Worm (Caenorhabditis elegans) whole organism, young adult: ENCODE data around the gene dsl-3.

ENCODE experiments used
- B0019.2 ChIP-seq: fragments of 200-800 bp; sonication (Bioruptor generic); conservative IDR thresholded peaks from 2 replicates; pipeline ENCODE4 v1.3.6; 2022; ENCODE audit warnings: missing genetic modification reagents, missing genetic modification characterization, missing compliant biosample characterization
- B0336.3 ChIP-seq: fragments of 200-800 bp; sonication (Bioruptor generic); IDR thresholded peaks from 2 replicates; pipeline ENCODE4 v1.3.6; 2022; ENCODE audit warnings: missing genetic modification characterization, missing compliant biosample characterization
- C06A6.2 ChIP-seq: fragments of 200-800 bp; sonication (Bioruptor generic); conservative IDR thresholded peaks from 2 replicates; pipeline ENCODE4 v1.3.6; 2022; ENCODE audit warnings: missing genetic modification characterization, missing compliant biosample characterization
- D2030.7 ChIP-seq: fragments of 200-800 bp; sonication (Bioruptor generic); IDR thresholded peaks from 2 replicates; pipeline ENCODE4 v1.3.6; 2022; ENCODE audit warnings: missing genetic modification reagents, missing genetic modification characterization, missing compliant biosample characterization
- F23B12.7 ChIP-seq: sonication (generic microtip); optimal IDR thresholded peaks from 2 replicates; lab custom pipeline; 2017; ENCODE audit warnings: missing genetic modification characterization, mild to moderate bottlenecking, missing compliant biosample characterization, antibody characterized with exemption, moderate library complexity; ENCODE audit not compliant: insufficient read depth
- F39B2.1 ChIP-seq: fragments of 200-800 bp; sonication (Bioruptor generic); IDR thresholded peaks from 2 replicates; pipeline ENCODE4 v1.3.6; 2022; ENCODE audit warnings: missing genetic modification reagents, missing genetic modification characterization, missing compliant biosample characterization
- F49E8.2 ChIP-seq: sonication (generic microtip); optimal IDR thresholded peaks from 3 replicates; lab custom pipeline; 2017; ENCODE audit warnings: missing genetic modification characterization, mild to moderate bottlenecking, missing compliant biosample characterization, antibody characterized with exemption, moderate library complexity; ENCODE audit not compliant: insufficient read depth
- K12H6.12 ChIP-seq: fragments of 200-800 bp; sonication (Bioruptor generic); optimal IDR thresholded peaks from 2 replicates; lab custom pipeline; 2018; ENCODE audit warnings: mild to moderate bottlenecking, missing genetic modification characterization, missing compliant biosample characterization
- Y79H2A.3 ChIP-seq: fragments of 200-800 bp; sonication (Bioruptor generic); conservative IDR thresholded peaks from 2 replicates; pipeline ENCODE4 v1.3.6; 2022; ENCODE audit warnings: missing genetic modification reagents, missing genetic modification characterization, missing compliant biosample characterization
- aptf-2 ChIP-seq: fragments of 200-800 bp; sonication (Bioruptor generic); conservative IDR thresholded peaks from 2 replicates; pipeline ENCODE4 v1.3.6; 2022; ENCODE audit warnings: missing genetic modification reagents, missing genetic modification characterization, missing compliant biosample characterization
- atf-7 ChIP-seq: sonication (generic microtip); optimal IDR thresholded peaks from 2 replicates; lab custom pipeline; 2017; ENCODE audit warnings: mild to moderate bottlenecking, missing genetic modification characterization, missing compliant biosample characterization
- athp-1 ChIP-seq: sonication (generic microtip); optimal IDR thresholded peaks from 2 replicates; lab custom pipeline; 2017; ENCODE audit warnings: mild to moderate bottlenecking, missing genetic modification characterization, missing compliant biosample characterization
- attf-3 ChIP-seq: fragments of 200-800 bp; sonication (Bioruptor generic); conservative IDR thresholded peaks from 2 replicates; pipeline ENCODE4 v1.3.6; 2022; ENCODE audit warnings: missing genetic modification reagents, missing genetic modification characterization, missing compliant biosample characterization
- attf-5 ChIP-seq: fragments of 200-800 bp; sonication (Bioruptor generic); optimal IDR thresholded peaks from 2 replicates; lab custom pipeline; 2018; ENCODE audit warnings: mild to moderate bottlenecking, missing genetic modification characterization, missing compliant biosample characterization
- cebp-1 ChIP-seq, 2 experiments: fragments of 200-800 bp in 1 of 2; sonication (Bioruptor generic) in 1 of 2; sonication (generic microtip) in 1 of 2; IDR thresholded peaks in 1 of 2; optimal IDR thresholded peaks in 1 of 2; 2 replicates each; pipeline versions ENCODE4 v1.3.6 to Lab custom; 2017 to 2022; ENCODE audit warnings: missing compliant biosample characterization in 2 of 2, missing genetic modification characterization in 2 of 2, mild to moderate bottlenecking in 1 of 2, missing genetic modification reagents in 1 of 2, moderate library complexity in 1 of 2
- die-1 ChIP-seq: sonication (generic microtip); optimal IDR thresholded peaks from 2 replicates; lab custom pipeline; 2016; ENCODE audit warnings: missing genotype, mild to moderate bottlenecking, missing genetic modification characterization, missing compliant biosample characterization
- dox-1 ChIP-seq: fragments of 200-800 bp; sonication (Bioruptor generic); IDR thresholded peaks from 2 replicates; pipeline ENCODE4 v1.3.6; 2022; ENCODE audit warnings: missing genetic modification reagents, missing genetic modification characterization, missing compliant biosample characterization
- dpff-1 ChIP-seq: sonication (generic microtip); optimal IDR thresholded peaks from 2 replicates; lab custom pipeline; 2017; ENCODE audit warnings: mild to moderate bottlenecking, missing genetic modification characterization, missing compliant biosample characterization
- efl-1 ChIP-seq: fragments of 150-350 bp; optimal IDR thresholded peaks from 2 replicates; lab custom pipeline; 2014; ENCODE audit warnings: missing biosample characterization, missing genetic modification reagents, missing genetic modification characterization
- egl-18 ChIP-seq: fragments of 200-800 bp; sonication (Bioruptor generic); IDR thresholded peaks from 2 replicates; pipeline ENCODE4 v1.3.6; 2022; ENCODE audit warnings: missing genetic modification reagents, missing genetic modification characterization, missing compliant biosample characterization
- egl-44 ChIP-seq: fragments of 200-800 bp; sonication (Bioruptor generic); IDR thresholded peaks from 2 replicates; pipeline ENCODE4 v1.3.6; 2022; ENCODE audit warnings: missing genetic modification reagents, missing genetic modification characterization, missing compliant biosample characterization
- hmg-1.2 ChIP-seq: fragments of 200-800 bp; sonication (Bioruptor generic); IDR thresholded peaks from 2 replicates; pipeline ENCODE4 v1.3.6; 2022; ENCODE audit warnings: missing genetic modification reagents, missing genetic modification characterization, missing compliant biosample characterization
- let-526 ChIP-seq: fragments of 200-800 bp; sonication (Bioruptor generic); IDR thresholded peaks from 2 replicates; pipeline ENCODE4 v1.3.6; 2022; ENCODE audit warnings: missing genetic modification reagents, missing genetic modification characterization, missing compliant biosample characterization
- lin-26 ChIP-seq: fragments of 200-800 bp; sonication (Bioruptor generic); IDR thresholded peaks from 2 replicates; pipeline ENCODE4 v1.3.6; 2022; ENCODE audit warnings: missing genetic modification reagents, missing genetic modification characterization, missing compliant biosample characterization
- lin-35 ChIP-seq, 3 experiments: fragments of 150-350 bp in 2 of 3; sonication (generic microtip) in 1 of 3; optimal IDR thresholded peaks; 2 replicates each; lab custom pipeline; 2014 to 2018; ENCODE audit warnings: missing biosample characterization in 3 of 3, missing genetic modification characterization in 3 of 3, missing genetic modification reagents in 3 of 3
- lin-40 ChIP-seq: sonication (generic microtip); optimal IDR thresholded peaks from 2 replicates; lab custom pipeline; 2016; ENCODE audit warnings: missing genetic modification characterization, mild to moderate bottlenecking, missing compliant biosample characterization, missing genotype, missing genetic modification reagents
- lir-1 ChIP-seq: fragments of 200-800 bp; sonication (Bioruptor generic); conservative IDR thresholded peaks from 2 replicates; pipeline ENCODE4 v1.3.6; 2022; ENCODE audit warnings: missing genetic modification reagents, missing genetic modification characterization, missing compliant biosample characterization
- lsl-1 ChIP-seq: fragments of 200-800 bp; sonication (Bioruptor generic); optimal IDR thresholded peaks from 2 replicates; lab custom pipeline; 2018; ENCODE audit warnings: mild to moderate bottlenecking, missing genetic modification characterization, moderate library complexity, missing compliant biosample characterization
- madf-10 ChIP-seq: sonication (generic microtip); optimal IDR thresholded peaks from 2 replicates; lab custom pipeline; 2016; ENCODE audit warnings: mild to moderate bottlenecking, missing genetic modification characterization, missing compliant biosample characterization
- madf-6 ChIP-seq: fragments of 200-800 bp; sonication (Bioruptor generic); IDR thresholded peaks from 2 replicates; pipeline ENCODE4 v1.3.6; 2022; ENCODE audit warnings: missing genetic modification reagents, missing genetic modification characterization, missing compliant biosample characterization
- nfyb-1 ChIP-seq: fragments of 200-800 bp; sonication (Bioruptor generic); IDR thresholded peaks from 2 replicates; pipeline ENCODE4 v1.3.6; 2022; ENCODE audit warnings: missing genetic modification reagents, missing genetic modification characterization, missing compliant biosample characterization
- nhr-27 ChIP-seq: fragments of 200-800 bp; sonication (Bioruptor generic); optimal IDR thresholded peaks from 2 replicates; lab custom pipeline; 2018; ENCODE audit warnings: mild to moderate bottlenecking, missing genetic modification characterization, moderate library complexity, missing compliant biosample characterization
- nhr-80 ChIP-seq: sonication (generic microtip); optimal IDR thresholded peaks from 2 replicates; lab custom pipeline; 2016; ENCODE audit warnings: missing genetic modification characterization, missing compliant biosample characterization
- pbrm-1 ChIP-seq: fragments of 200-800 bp; sonication (Bioruptor generic); IDR thresholded peaks from 2 replicates; pipeline ENCODE4 v1.3.6; 2022; ENCODE audit warnings: missing genetic modification reagents, missing genetic modification characterization, missing compliant biosample characterization
- sptf-2 ChIP-seq: fragments of 200-800 bp; sonication (Bioruptor generic); optimal IDR thresholded peaks from 2 replicates; lab custom pipeline; 2018; ENCODE audit warnings: mild to moderate bottlenecking, missing genetic modification characterization, missing compliant biosample characterization
- tbp1 ChIP-seq: fragments of 200-800 bp; sonication (Bioruptor generic); optimal IDR thresholded peaks from 2 replicates; lab custom pipeline; 2018; ENCODE audit warnings: mild to moderate bottlenecking, missing genetic modification characterization, missing compliant biosample characterization
- tbx-9 ChIP-seq: sonication (generic microtip); optimal IDR thresholded peaks from 2 replicates; lab custom pipeline; 2016; ENCODE audit warnings: borderline replicate concordance, missing genetic modification characterization, inconsistent platforms, missing compliant biosample characterization
- tlf-1 ChIP-seq: fragments of 200-800 bp; sonication (Bioruptor generic); optimal IDR thresholded peaks from 2 replicates; lab custom pipeline; 2018; ENCODE audit warnings: mild to moderate bottlenecking, missing genetic modification characterization, missing compliant biosample characterization
- zfh-2 ChIP-seq: fragments of 200-800 bp; sonication (Bioruptor generic); conservative IDR thresholded peaks from 2 replicates; pipeline ENCODE4 v1.3.6; 2022; ENCODE audit warnings: missing genetic modification reagents, missing genetic modification characterization, missing compliant biosample characterization
- ztf-25 ChIP-seq: fragments of 200-800 bp; sonication (Bioruptor generic); IDR thresholded peaks from 2 replicates; pipeline ENCODE4 v1.3.6; 2022; ENCODE audit warnings: missing genetic modification reagents, missing genetic modification characterization, missing compliant biosample characterization

dsl-3 gene

DNA sequence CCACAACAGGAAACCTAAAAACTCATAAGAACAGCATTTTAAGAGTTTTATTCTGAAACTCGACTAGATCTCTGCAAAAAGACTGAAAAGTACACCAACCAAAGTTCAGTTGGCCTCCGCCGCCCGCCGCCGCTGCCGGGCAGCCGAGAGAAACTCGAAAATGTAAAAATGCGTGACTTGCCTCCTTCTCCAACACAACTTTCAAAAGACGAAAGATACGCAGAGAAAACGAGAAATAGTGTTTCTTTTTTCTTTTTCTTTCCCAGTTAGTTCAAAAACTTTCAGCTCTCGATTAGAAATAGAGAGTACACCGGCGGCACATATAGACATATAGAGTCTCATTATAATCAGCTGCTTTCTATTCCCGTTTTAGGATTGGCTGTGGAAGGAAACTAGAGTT is 39.7 kb downstream of the dsl-3 start (continued):
- peak; percentile 49 for TF ChIP-seq F23B12.7 (tag; lab: Kevin White, UChicago)
- TF ChIP-seq D2030.7: no peak
- TF ChIP-seq attf-5 (GFP tag; lab: Kevin White, UChicago): peak; percentile 42
- TF ChIP-seq lin-35 (GFP tag; optimal IDR thresholded peaks at IDR 0.05; lab: Kevin White, UChicago): no peak
- TF ChIP-seq K12H6.12 (tag; lab: Kevin White, UChicago): no peak
- TF ChIP-seq egl-44: 0 out of 2 replicates have a peak, but pooled peaks have one; percentile 14
- TF ChIP-seq attf-3 (GFP tag; lab: Robert Waterston, UW): no peak
- TF ChIP-seq athp-1 (tag; lab: Kevin White, UChicago): no peak
- TF ChIP-seq F49E8.2 (tag; lab: Kevin White, UChicago): no peak
- no peak for TF ChIP-seq pbrm-1 (GFP tag; lab: Robert Waterston, UW)
- TF ChIP-seq tbx-9 (tag; lab: Kevin White, UChicago): no peak
- TF ChIP-seq zfh-2 (GFP tag; lab: Robert Waterston, UW): peak; percentile 31; the same call in 1 of the 2 replicates
- TF ChIP-seq efl-1: no peak
- no peak for TF ChIP-seq egl-18 (GFP tag; lab: Robert Waterston, UW)
- no peak for TF ChIP-seq C06A6.2 (GFP tag; lab: Robert Waterston, UW)

DNA sequence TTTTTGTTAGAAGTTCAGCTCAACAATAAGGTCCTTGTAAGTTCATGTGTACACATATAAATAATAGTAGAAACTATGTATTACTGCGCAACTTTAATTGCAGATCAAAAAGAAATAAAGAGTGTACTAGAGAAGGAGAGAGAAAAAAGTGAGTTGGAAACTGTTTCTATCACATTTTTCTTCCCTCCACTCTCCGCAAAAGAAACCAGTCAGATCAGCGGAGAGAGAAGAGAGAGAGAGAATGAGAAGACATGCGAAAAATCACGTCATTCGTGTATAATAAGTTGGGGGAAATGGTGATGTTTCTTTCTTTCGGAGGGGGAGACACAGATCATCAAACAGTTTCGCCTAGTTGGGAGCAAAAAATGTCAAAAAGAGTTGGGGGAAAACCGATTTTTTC is 45.2 kb downstream of the dsl-3 start:
- peak; percentile 49 for TF ChIP-seq nhr-80 (tag; lab: Kevin White, UChicago)
- TF ChIP-seq dox-1: peak; percentile 35; the same call in 1 of the 2 replicates
- TF ChIP-seq cebp-1 (GFP tag; IDR thresholded peaks at IDR 0.05; lab: Robert Waterston, UW): no peak
- peak; percentile 4 for TF ChIP-seq cebp-1 (tag; optimal IDR thresholded peaks at IDR 0.05; lab: Kevin White, UChicago)
- peak; percentile 31 for TF ChIP-seq attf-5 (GFP tag; lab: Kevin White, UChicago)
- TF ChIP-seq F23B12.7 (tag; lab: Kevin White, UChicago): peak; percentile 36
- no peak for TF ChIP-seq Y79H2A.3
- TF ChIP-seq let-526 (GFP tag; lab: Robert Waterston, UW): no peak
- peak; percentile 37; the same call in 1 of the 2 replicates for TF ChIP-seq hmg-1.2 (GFP tag; lab: Robert Waterston, UW)
- peak; percentile 35 for TF ChIP-seq lin-40 (tag; lab: Kevin White, UChicago)
- TF ChIP-seq, all 124 proteins: peak for 7

DNA sequence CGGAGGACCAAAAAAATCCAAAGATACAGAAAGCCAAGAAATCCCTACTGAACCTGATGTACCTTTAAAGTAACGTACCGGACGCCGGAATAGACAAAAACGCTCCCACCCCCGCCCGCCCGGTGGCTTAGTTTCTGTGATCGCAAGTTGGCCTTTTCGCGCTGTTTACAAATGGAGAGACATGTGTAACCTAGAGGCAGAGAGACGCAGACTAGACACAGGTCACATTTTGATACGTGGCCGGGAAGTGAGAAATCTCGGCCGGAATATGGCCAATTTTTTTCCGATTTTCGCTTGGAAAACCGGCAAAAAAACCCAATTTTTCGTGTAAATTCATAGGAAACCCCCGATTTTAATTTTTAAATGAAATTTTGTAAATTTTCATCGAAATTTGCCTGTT is 47.0 kb downstream of the dsl-3 start:
- TF ChIP-seq lin-26 (GFP tag; lab: Robert Waterston, UW): no peak
- TF ChIP-seq lsl-1 (GFP tag; lab: Kevin White, UChicago): no peak
- TF ChIP-seq lin-40 (tag; lab: Kevin White, UChicago): no peak
- 0 out of 2 replicates have a peak, but pooled peaks have one; percentile 39 for TF ChIP-seq aptf-2 (GFP tag; lab: Robert Waterston, UW)
- TF ChIP-seq F39B2.1 (GFP tag; lab: Robert Waterston, UW): 0 out of 2 replicates have a peak, but pooled peaks have one; percentile 22
- TF ChIP-seq dox-1: no peak
- 0 out of 2 replicates have a peak, but pooled peaks have one; percentile 51 for TF ChIP-seq nfyb-1 (GFP tag; lab: Robert Waterston, UW)
- TF ChIP-seq attf-3 (GFP tag; lab: Robert Waterston, UW): peak; percentile 15; the same call in 1 of the 2 replicates
- TF ChIP-seq zfh-2 (GFP tag; lab: Robert Waterston, UW): 0 out of 2 replicates have a peak, but pooled peaks have one; percentile 35

DNA sequence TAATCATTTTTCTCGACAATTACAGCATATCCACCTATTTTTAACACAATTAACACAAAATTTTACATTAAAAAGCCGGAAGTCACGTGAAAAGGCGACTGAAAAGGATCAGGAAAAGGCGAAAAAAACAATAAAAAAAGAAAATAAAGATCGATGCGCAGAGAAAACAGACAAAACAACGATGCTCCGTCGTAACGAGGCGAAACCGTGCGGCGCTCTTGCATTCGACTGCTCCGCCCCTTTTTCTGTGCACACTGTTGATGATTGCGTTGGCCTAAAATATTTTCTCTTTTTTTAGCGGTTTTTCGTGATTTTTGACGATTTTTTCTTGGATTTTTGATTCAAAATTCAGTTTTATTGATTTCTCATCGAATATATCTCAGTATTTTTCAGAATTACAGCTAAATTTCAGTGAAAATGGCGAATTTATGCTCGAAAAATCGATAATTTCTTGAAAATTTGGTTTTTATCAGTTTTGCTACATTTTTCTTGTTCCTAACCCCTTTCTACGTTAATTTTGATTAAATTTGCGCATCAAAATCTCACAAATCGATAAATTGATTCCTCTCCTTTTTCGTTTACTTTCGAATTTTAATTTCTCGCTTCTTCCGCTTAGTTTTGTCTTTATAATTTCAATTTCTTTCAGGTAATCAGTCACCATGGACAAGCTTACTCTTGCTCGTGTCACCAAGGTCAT is 49.1 kb downstream of the dsl-3 start, which contains the start of gene rps-28:
rps-28 (plus strand) TSS at position 647 of the 697 bp plus-strand sequence.
- TF ChIP-seq sptf-2 (GFP tag; lab: Kevin White, UChicago): no peak
- TF ChIP-seq K12H6.12 (tag; lab: Kevin White, UChicago): peak; percentile 94
- TF ChIP-seq dpff-1 (tag; lab: Kevin White, UChicago): no peak
- peak; percentile 90 for TF ChIP-seq madf-10 (tag; lab: Kevin White, UChicago)
- TF ChIP-seq madf-6 (GFP tag; lab: Robert Waterston, UW): peak; percentile 91
- TF ChIP-seq ztf-25 (GFP tag; lab: Robert Waterston, UW): peak; percentile 91
- TF ChIP-seq atf-7: peak; percentile 69
- TF ChIP-seq lir-1 (GFP tag; lab: Robert Waterston, UW): peak; percentile 88
- TF ChIP-seq dox-1: peak; percentile 98
- peak; percentile 65 for TF ChIP-seq die-1 (tag; lab: Kevin White, UChicago)
- TF ChIP-seq B0336.3 (GFP tag; lab: Robert Waterston, UW): peak; percentile 92
- peak; percentile 86 for TF ChIP-seq B0019.2 (GFP tag; lab: Robert Waterston, UW)
- TF ChIP-seq tlf-1 (GFP tag; lab: Kevin White, UChicago): peak; percentile 92
- no peak for TF ChIP-seq nhr-27 (tag; lab: Kevin White, UChicago)
- peak; percentile 77 for TF ChIP-seq tbp1 (GFP tag; lab: Kevin White, UChicago)
